Worm (Caenorhabditis elegans) whole organism, L3 larva: ENCODE data around the gene F56A11.5.

Experiments used
- ama-1 ChIP-seq: fragments of 150-350 bp; optimal IDR thresholded peaks from 2 replicates; lab custom pipeline; 2018
- elt-3 ChIP-seq, 3 experiments: fragments of 150-350 bp in 1 of 3; sonication (generic microtip) in 2 of 3; optimal IDR thresholded peaks; 2 replicates in 2 of 3; 4 replicates in 1 of 3; lab custom pipeline; 2014 to 2017; ENCODE audit warnings: missing biosample characterization in 3 of 3, missing genetic modification characterization in 3 of 3
- lin-15B ChIP-seq: fragments of 150-350 bp; optimal IDR thresholded peaks from 2 replicates; lab custom pipeline; 2014; ENCODE audit warnings: missing biosample characterization, missing genetic modification characterization
- nhr-11 ChIP-seq: fragments of 150-350 bp; optimal IDR thresholded peaks from 2 replicates; lab custom pipeline; 2014; ENCODE audit warnings: missing biosample characterization, missing genetic modification characterization
- pqm-1 ChIP-seq: fragments of 150-350 bp; optimal IDR thresholded peaks from 2 replicates; lab custom pipeline; 2017; ENCODE audit warnings: missing biosample characterization, missing genetic modification characterization, inconsistent platforms
- ztf-4 ChIP-seq: fragments of 150-350 bp; optimal IDR thresholded peaks from 2 replicates; lab custom pipeline; 2014; ENCODE audit warnings: missing biosample characterization, missing genetic modification characterization

ce11 chrIV:560780-561179, 9.9 kb downstream of the F56A11.5 start:
- TF ChIP-seq ama-1 (lab: Kevin White, UChicago) (no peak), lin-15B (tag; lab: Kevin White, UChicago) (no peak), elt-3 (tag; optimal IDR thresholded peaks at IDR 0.05; lab: Kevin White, UChicago) (no peak), pqm-1 (no peak), ztf-4 (no peak), nhr-11 (tag; lab: Kevin White, UChicago) (no peak)
